Worm (Caenorhabditis elegans): ENCODE data around the gene C33G3.4.

DNA sequence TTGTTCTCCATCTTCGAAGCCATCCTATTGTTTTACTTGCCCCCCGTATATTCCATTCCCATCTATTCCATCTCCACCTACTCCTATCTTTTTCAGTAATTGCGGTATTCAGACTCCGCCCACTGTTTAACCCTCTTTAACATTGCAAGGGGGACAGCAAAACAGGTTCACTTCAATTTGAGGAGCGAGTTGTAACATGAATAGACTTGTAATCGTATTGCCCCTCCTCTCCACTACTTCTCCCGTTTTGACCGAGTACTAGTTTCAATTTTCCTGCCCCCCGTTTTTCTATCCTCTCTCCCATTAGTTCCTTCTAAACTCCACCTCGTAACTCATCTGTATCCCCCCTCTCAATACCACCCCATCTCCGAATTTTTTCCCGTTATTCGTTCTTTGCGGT, 42.5 kb upstream of the C33G3.4 start:
- no peak for TF ChIP-seq nhr-77 (tag; optimal IDR thresholded peaks at IDR 0.05)
- TF ChIP-seq egl-27 (tag; optimal IDR thresholded peaks at IDR 0.05), result no peak
- TF ChIP-seq ztf-11 (tag; optimal IDR thresholded peaks at IDR 0.05), result no peak
- TF ChIP-seq ceh-16 (tag; optimal IDR thresholded peaks at IDR 0.05), result no peak
- TF ChIP-seq unc-62 (GFP tag; optimal IDR thresholded peaks at IDR 0.05), result no peak
- no peak for TF ChIP-seq elt-3 (tag; optimal IDR thresholded peaks at IDR 0.05)
- no peak for TF ChIP-seq sma-3 (GFP tag; optimal IDR thresholded peaks at IDR 0.05)
- TF ChIP-seq nhr-6 (tag; optimal IDR thresholded peaks at IDR 0.05), result no peak
- no peak for TF ChIP-seq fos-1 (tag; optimal IDR thresholded peaks at IDR 0.05)
- TF ChIP-seq nhr-11 (tag; optimal IDR thresholded peaks at IDR 0.05), result no peak
- TF ChIP-seq sem-4 (tag; optimal IDR thresholded peaks at IDR 0.05), result no peak
